Worm (Caenorhabditis elegans): ENCODE measurements around the gene T06C12.11.

- no peak for TF ChIP-seq mab-5 (tag; optimal IDR thresholded peaks at IDR 0.05)
- TF ChIP-seq R02D3.7 (tag; optimal IDR thresholded peaks at IDR 0.05) = no peak
- no peak for TF ChIP-seq ceh-82 (tag; optimal IDR thresholded peaks at IDR 0.05)
- no peak for TF ChIP-seq lin-13 (GFP tag; optimal IDR thresholded peaks at IDR 0.05)
- no peak for TF ChIP-seq dmd-4 (tag; optimal IDR thresholded peaks at IDR 0.05)
- TF ChIP-seq ama-1 (optimal IDR thresholded peaks at IDR 0.05) = no peak
- TF ChIP-seq snpc-4 (tag; optimal IDR thresholded peaks at IDR 0.05) = no peak
- TF ChIP-seq nhr-11 (tag; optimal IDR thresholded peaks at IDR 0.05) = no peak
- no peak for TF ChIP-seq ztf-4 (tag; optimal IDR thresholded peaks at IDR 0.05)
Measured at ce11 chrV:15870356-15870755, 22.4 kb upstream of the T06C12.11 start, which contains the start of gene str-57.
